Fruit fly (Drosophila melanogaster): ENCODE measurements around the gene CROT.

CROT gene

dm6 chr3R:27692645-27693307 lies 13.8 kb downstream of the CROT start:
- no peak for TF ChIP-seq CG33017 (tag; optimal IDR thresholded peaks at IDR 0.05)
- TF ChIP-seq cnc (optimal IDR thresholded peaks at IDR 0.05), result no peak
- no peak for TF ChIP-seq ovo (GFP tag; optimal IDR thresholded peaks at IDR 0.05)
- TF ChIP-seq CG11617 (GFP tag; optimal IDR thresholded peaks at IDR 0.05), result no peak
- TF ChIP-seq Mnt (GFP tag; optimal IDR thresholded peaks at IDR 0.05), result no peak
- TF ChIP-seq CG1620 (GFP tag; optimal IDR thresholded peaks at IDR 0.05), result no peak
- TF ChIP-seq bab1 (GFP tag; optimal IDR thresholded peaks at IDR 0.05), result no peak
- TF ChIP-seq CG12768 (GFP tag; optimal IDR thresholded peaks at IDR 0.05), result no peak
- no peak for TF ChIP-seq kay (GFP tag; ENCODE audit: borderline replicate concordance)
- TF ChIP-seq Crg-1 (GFP tag; optimal IDR thresholded peaks at IDR 0.05), result no peak
- TF ChIP-seq CG14711 (tag; optimal IDR thresholded peaks at IDR 0.05), result no peak
- TF ChIP-seq Clk (GFP tag; optimal IDR thresholded peaks at IDR 0.05), result no peak

- TF ChIP-seq CG7101 (tag; optimal IDR thresholded peaks at IDR 0.05) (no peak), CG1620 (GFP tag; optimal IDR thresholded peaks at IDR 0.05) (no peak), CG12768 (GFP tag; optimal IDR thresholded peaks at IDR 0.05) (no peak), tj (GFP tag; optimal IDR thresholded peaks at IDR 0.05) (no peak), bab1 (GFP tag; optimal IDR thresholded peaks at IDR 0.05) (no peak), kay (GFP tag; ENCODE audit: borderline replicate concordance) (no peak), Hr96 (GFP tag; optimal IDR thresholded peaks at IDR 0.05) (no peak), ovo (GFP tag; optimal IDR thresholded peaks at IDR 0.05) (no peak), CG5204 (GFP tag; optimal IDR thresholded peaks at IDR 0.05) (no peak), toe (GFP tag; optimal IDR thresholded peaks at IDR 0.05) (no peak), CG11617 (GFP tag; optimal IDR thresholded peaks at IDR 0.05) (no peak), CG7045 (GFP tag; optimal IDR thresholded peaks at IDR 0.05) (no peak), cnc (optimal IDR thresholded peaks at IDR 0.05) (no peak), pad (GFP tag; optimal IDR thresholded peaks at IDR 0.05) (no peak)
Observed at dm6 chr3R:27688034-27688433, 18.5 kb downstream of the CROT start, which contains the start of gene CG31055. Gene CG31055, minus strand, starts transcription at chr3R:27688134.

- TF ChIP-seq CG1620 (GFP tag; optimal IDR thresholded peaks at IDR 0.05), result no peak
- no peak for TF ChIP-seq CG33017 (tag; optimal IDR thresholded peaks at IDR 0.05)
- TF ChIP-seq Clk (GFP tag; optimal IDR thresholded peaks at IDR 0.05), result no peak
- no peak for TF ChIP-seq cnc (optimal IDR thresholded peaks at IDR 0.05)
- TF ChIP-seq Hr96 (GFP tag; optimal IDR thresholded peaks at IDR 0.05), result no peak
- TF ChIP-seq cic (GFP tag; optimal IDR thresholded peaks at IDR 0.05), result no peak
- no peak for TF ChIP-seq CG7101 (tag; optimal IDR thresholded peaks at IDR 0.05)
- TF ChIP-seq CG11617 (GFP tag; optimal IDR thresholded peaks at IDR 0.05), result no peak
- no peak for TF ChIP-seq CG7045 (GFP tag; optimal IDR thresholded peaks at IDR 0.05)
- TF ChIP-seq CG12768 (GFP tag; optimal IDR thresholded peaks at IDR 0.05), result no peak
- no peak for TF ChIP-seq Crg-1 (GFP tag; optimal IDR thresholded peaks at IDR 0.05)
- no peak for TF ChIP-seq ovo (GFP tag; optimal IDR thresholded peaks at IDR 0.05)
- TF ChIP-seq CG5204 (GFP tag; optimal IDR thresholded peaks at IDR 0.05), result no peak
- no peak for TF ChIP-seq tj (GFP tag; optimal IDR thresholded peaks at IDR 0.05)
Observed at dm6 chr3R:27685539-27686012, 21.0 kb downstream of the CROT start, which contains the start of gene CG12880. Gene CG12880, plus strand, starts transcription at chr3R:27685962.

- TF ChIP-seq cic (GFP tag; optimal IDR thresholded peaks at IDR 0.05) (no peak), Hr96 (GFP tag; optimal IDR thresholded peaks at IDR 0.05) (no peak), kay (GFP tag; ENCODE audit: borderline replicate concordance) (peak; percentile 28), CG5204 (GFP tag; optimal IDR thresholded peaks at IDR 0.05) (no peak), CG33017 (tag; optimal IDR thresholded peaks at IDR 0.05) (no peak), CG7101 (tag; optimal IDR thresholded peaks at IDR 0.05) (no peak), ovo (GFP tag; optimal IDR thresholded peaks at IDR 0.05) (no peak)
Observed at dm6 chr3R:27685074-27685473, 21.5 kb downstream of the CROT start.

- no peak for TF ChIP-seq tj (GFP tag; optimal IDR thresholded peaks at IDR 0.05)
- TF ChIP-seq ovo (GFP tag; optimal IDR thresholded peaks at IDR 0.05), result no peak
- no peak for TF ChIP-seq Mnt (GFP tag; optimal IDR thresholded peaks at IDR 0.05)
- no peak for TF ChIP-seq CG12768 (GFP tag; optimal IDR thresholded peaks at IDR 0.05)
- no peak for TF ChIP-seq pad (GFP tag; optimal IDR thresholded peaks at IDR 0.05)
- TF ChIP-seq CG11617 (GFP tag; optimal IDR thresholded peaks at IDR 0.05), result no peak
- TF ChIP-seq Crg-1 (GFP tag; optimal IDR thresholded peaks at IDR 0.05), result no peak
- no peak for TF ChIP-seq bab1 (GFP tag; optimal IDR thresholded peaks at IDR 0.05)
- TF ChIP-seq toe (GFP tag; optimal IDR thresholded peaks at IDR 0.05), result no peak
- TF ChIP-seq CG1620 (GFP tag; optimal IDR thresholded peaks at IDR 0.05), result no peak
- TF ChIP-seq kay (GFP tag; ENCODE audit: borderline replicate concordance), result no peak
Observed at dm6 chr3R:27681799-27682198, 24.8 kb downstream of the CROT start, which contains the start of gene Sce. Gene Sce, minus strand, starts transcription at chr3R:27682029.

dm6 chr3R:27679667-27680066 lies 26.9 kb downstream of the CROT start:
- no peak for TF ChIP-seq Mnt (GFP tag; optimal IDR thresholded peaks at IDR 0.05)
- no peak for TF ChIP-seq CG12768 (GFP tag; optimal IDR thresholded peaks at IDR 0.05)
- TF ChIP-seq tj (GFP tag; optimal IDR thresholded peaks at IDR 0.05), result no peak
- no peak for TF ChIP-seq Clk (GFP tag; optimal IDR thresholded peaks at IDR 0.05)
- no peak for TF ChIP-seq cic (GFP tag; optimal IDR thresholded peaks at IDR 0.05)

dm6 chr3R:27679019-27679418 lies 27.5 kb downstream of the CROT start, which contains the start of gene CG12883:
Gene CG12883, plus strand, starts transcription at chr3R:27679291.
- peak; percentile 43 for TF ChIP-seq bab1 (GFP tag; optimal IDR thresholded peaks at IDR 0.05)
- TF ChIP-seq Mnt (GFP tag; optimal IDR thresholded peaks at IDR 0.05), result no peak

All from whole organism, adult.